Fruit fly (Drosophila melanogaster) whole organism, wandering third instar larva: ENCODE measurements around the gene Prosbeta2R2.

ENCODE experiments used
- OdsH ChIP-seq: fragments of 200-800 bp; sonication (Bioruptor generic); optimal IDR thresholded peaks from 2 replicates; lab custom pipeline; 2016; ENCODE audit warnings: missing biosample characterization, mild to moderate bottlenecking, missing genetic modification characterization
- br ChIP-seq: fragments of 200-800 bp; sonication (Bioruptor generic); optimal IDR thresholded peaks from 2 replicates; lab custom pipeline; 2016; ENCODE audit warnings: missing biosample characterization, missing genetic modification characterization
- lola ChIP-seq: fragments of >200 bp; optimal IDR thresholded peaks from 2 replicates; lab custom pipeline; 2017; ENCODE audit warnings: missing biosample characterization, missing genetic modification characterization

DNA sequence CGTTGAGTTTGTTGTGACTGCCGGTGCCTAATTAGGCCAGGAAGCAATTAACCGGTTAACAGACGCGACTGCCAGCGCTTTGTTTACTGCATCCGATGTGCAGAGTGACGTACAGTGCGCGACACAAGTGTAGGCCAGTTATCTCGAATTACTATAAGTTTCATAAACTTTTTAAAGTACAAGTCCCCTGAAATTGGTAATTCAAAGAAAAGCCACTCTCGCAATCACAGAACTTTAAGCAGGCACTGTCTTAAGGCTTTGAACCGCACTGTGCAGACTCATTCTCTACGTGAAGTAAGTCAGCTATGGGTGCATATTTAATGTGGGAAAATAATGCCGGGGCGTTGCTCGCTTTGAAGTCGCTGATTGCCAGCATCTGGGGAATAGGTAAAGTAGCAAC, 9.8 kb downstream of the Prosbeta2R2 start:
- TF ChIP-seq OdsH (GFP tag; lab: Kevin White, UChicago) (peak; percentile 57), lola (GFP tag; lab: Kevin White, UChicago) (no peak), br (peak; percentile 74)
